Worm (Caenorhabditis elegans): Measurements from ENCODE around the gene mrps-9.

Gene mrps-9

ce11 chrIII:8300860-8301396 lies 35.1 kb downstream of the mrps-9 start (continued):
- TF ChIP-seq egl-44 (GFP tag; IDR thresholded peaks at IDR 0.05) (no peak), rpc-1 (optimal IDR thresholded peaks at IDR 0.05) (no peak), rpc-1 (tag; optimal IDR thresholded peaks at IDR 0.05) (no peak), Y53F4B.3 (GFP tag; IDR thresholded peaks at IDR 0.05) (no peak), nhr-90 (tag; optimal IDR thresholded peaks at IDR 0.05) (no peak), ztf-25 (GFP tag; IDR thresholded peaks at IDR 0.05) (no peak)

- TF ChIP-seq K11D2.4 (GFP tag; IDR thresholded peaks at IDR 0.05) (no peak), snpc-4 (GFP tag; optimal IDR thresholded peaks at IDR 0.05) (no peak), snpc-4 (tag; optimal IDR thresholded peaks at IDR 0.05) (no peak), lin-26 (GFP tag; IDR thresholded peaks at IDR 0.05) (no peak), lin-40 (tag; optimal IDR thresholded peaks at IDR 0.05) (no peak), egl-44 (GFP tag; IDR thresholded peaks at IDR 0.05) (no peak), ama-1 (optimal IDR thresholded peaks at IDR 0.05) (no peak), ama-1 (GFP tag; optimal IDR thresholded peaks at IDR 0.05) (no peak), zim-3 (tag; optimal IDR thresholded peaks at IDR 0.05) (no peak), F39B2.1 (GFP tag; IDR thresholded peaks at IDR 0.05) (no peak), hmg-1.2 (GFP tag; IDR thresholded peaks at IDR 0.05) (no peak)
These were observed 37.6 kb downstream of the mrps-9 start for ce11 chrIII:8303440-8303839.

ce11 chrIII:8305304-8305703 lies 39.4 kb downstream of the mrps-9 start:
- TF ChIP-seq athp-1 (tag; optimal IDR thresholded peaks at IDR 0.05) (no peak), snpc-1.3 (tag; optimal IDR thresholded peaks at IDR 0.05; ENCODE audit: insufficient read depth) (no peak), hsf-1 (GFP tag; IDR thresholded peaks at IDR 0.05) (0 out of 2 replicates have a peak, but pooled peaks have one; percentile 10)

- TF ChIP-seq athp-1 (tag; optimal IDR thresholded peaks at IDR 0.05): no peak
These were observed 40.0 kb downstream of the mrps-9 start for ce11 chrIII:8305816-8306215.

- peak; percentile 98 for TF ChIP-seq attf-3 (GFP tag; conservative IDR thresholded peaks at IDR 0.05)
- TF ChIP-seq ztf-25 (GFP tag; IDR thresholded peaks at IDR 0.05): peak; percentile 88
- peak; percentile 14 to 92 for TF ChIP-seq rec-8 (tag; optimal IDR thresholded peaks at IDR 0.05)
- TF ChIP-seq snpc-4 (GFP tag; optimal IDR thresholded peaks at IDR 0.05): peak; percentile 12
- TF ChIP-seq snpc-4 (tag; optimal IDR thresholded peaks at IDR 0.05): peak in 3 of 4 experiments; percentile 41 to 66 (median 51)
- TF ChIP-seq egl-18 (GFP tag; IDR thresholded peaks at IDR 0.05): no peak
- peak in 1 of 3 experiments; percentile 83 for TF ChIP-seq lin-35 (GFP tag; optimal IDR thresholded peaks at IDR 0.05)
- peak; percentile 56; the same call in 1 of the 2 replicates for TF ChIP-seq nfyb-1 (GFP tag; IDR thresholded peaks at IDR 0.05)
- TF ChIP-seq B0261.1 (tag; optimal IDR thresholded peaks at IDR 0.05): peak; percentile 19
- peak; percentile 46 for TF ChIP-seq snpc-1.1 (tag; optimal IDR thresholded peaks at IDR 0.05; ENCODE audit: insufficient read depth)
- TF ChIP-seq efl-1 (GFP tag; optimal IDR thresholded peaks at IDR 0.05): peak; percentile 56
- no peak for TF ChIP-seq cebp-1 (GFP tag; IDR thresholded peaks at IDR 0.05)
- TF ChIP-seq cebp-1 (tag; optimal IDR thresholded peaks at IDR 0.05): peak; percentile 68
- TF ChIP-seq F37B4.10 (GFP tag; IDR thresholded peaks at IDR 0.05): no peak
- peak; percentile 46 for TF ChIP-seq tlf-1 (GFP tag; optimal IDR thresholded peaks at IDR 0.05)
- TF ChIP-seq F57A8.1 (GFP tag; optimal IDR thresholded peaks at IDR 0.05): peak; percentile 44
- peak; percentile 80 for TF ChIP-seq K11D2.4 (GFP tag; IDR thresholded peaks at IDR 0.05)
- peak; percentile 36 for TF ChIP-seq zim-3 (tag; optimal IDR thresholded peaks at IDR 0.05)
- TF ChIP-seq lsl-1 (GFP tag; optimal IDR thresholded peaks at IDR 0.05): peak; percentile 58
- no peak for TF ChIP-seq nhr-27 (tag; optimal IDR thresholded peaks at IDR 0.05)
- peak; percentile 72 for TF ChIP-seq rcor-1 (GFP tag; IDR thresholded peaks at IDR 0.05)
- TF ChIP-seq ceh-91 (GFP tag; IDR thresholded peaks at IDR 0.05): peak; percentile 70
- peak; percentile 75; the same call in 1 of the 2 replicates for TF ChIP-seq lir-1 (GFP tag; conservative IDR thresholded peaks at IDR 0.05)
- 0 out of 2 replicates have a peak, but pooled peaks have one; percentile 48 for TF ChIP-seq hsf-1 (GFP tag; IDR thresholded peaks at IDR 0.05)
- TF ChIP-seq pha-4 (tag; optimal IDR thresholded peaks at IDR 0.05): no peak
- TF ChIP-seq mcd-1 (GFP tag; IDR thresholded peaks at IDR 0.05): peak; percentile 73; the same call in 1 of the 2 replicates
- peak; percentile 13 for TF ChIP-seq F22D6.2 (tag; optimal IDR thresholded peaks at IDR 0.05)
- TF ChIP-seq snpc-1.3 (tag; optimal IDR thresholded peaks at IDR 0.05; ENCODE audit: insufficient read depth): peak; percentile 62
- TF ChIP-seq F57C9.4 (tag; optimal IDR thresholded peaks at IDR 0.05): peak; percentile 8
These were observed 41.5 kb downstream of the mrps-9 start, which contains the start of the genes F10E9.7 and F10E9.5 for ce11 chrIII:8307356-8307755. F10E9.7 (minus strand) TSS chrIII:8307441. F10E9.5 (plus strand) TSS chrIII:8307592.
